Fruit fly (Drosophila melanogaster) whole organism, prepupa: Measurements from ENCODE around the gene Exd2.

ENCODE experiments used
- CG15336 ChIP-seq: fragments of 200-800 bp; sonication (Bioruptor generic); IDR thresholded peaks from 2 replicates; pipeline ENCODE4 v1.3.6; 2022; ENCODE audit warnings: missing biosample characterization, missing genetic modification characterization
- CG16779 ChIP-seq: fragments of 200-800 bp; sonication (Bioruptor generic); optimal IDR thresholded peaks from 3 replicates; lab custom pipeline; 2017; ENCODE audit warnings: missing biosample characterization, mild to moderate bottlenecking, missing genetic modification characterization
- CG3032 ChIP-seq: fragments of 200-800 bp; optimal IDR thresholded peaks from 2 replicates; lab custom pipeline; 2019; ENCODE audit warnings: missing biosample characterization, mild to moderate bottlenecking, missing genetic modification characterization, moderate library complexity
- CG31627 ChIP-seq: fragments of 200-800 bp; sonication (Bioruptor generic); optimal IDR thresholded peaks from 3 replicates; lab custom pipeline; 2016; ENCODE audit warnings: missing biosample characterization, missing genetic modification characterization
- CG32006 ChIP-seq: fragments of 200-800 bp; sonication (Bioruptor generic); optimal IDR thresholded peaks from 3 replicates; lab custom pipeline; 2017; ENCODE audit warnings: missing biosample characterization, mild to moderate bottlenecking, missing genetic modification characterization
- CG34406 ChIP-seq: fragments of 200-800 bp; sonication (Bioruptor generic); optimal IDR thresholded peaks from 3 replicates; lab custom pipeline; 2016; ENCODE audit warnings: missing biosample characterization, missing genetic modification characterization
- CG4318 ChIP-seq: fragments of 200-800 bp; sonication (Bioruptor generic); optimal IDR thresholded peaks from 3 replicates; lab custom pipeline; 2017; ENCODE audit warnings: missing biosample characterization, mild to moderate bottlenecking, missing genetic modification characterization
- CG6792 ChIP-seq: fragments of 200-800 bp; sonication (Bioruptor generic); optimal IDR thresholded peaks from 3 replicates; lab custom pipeline; 2016; ENCODE audit warnings: missing biosample characterization, missing genetic modification characterization
- CG6808 ChIP-seq: fragments of 200-800 bp; sonication (Bioruptor generic); optimal IDR thresholded peaks from 3 replicates; lab custom pipeline; 2017; ENCODE audit warnings: missing biosample characterization, missing genetic modification characterization, mild to moderate bottlenecking, moderate library complexity, missing genetic modification reagents
- CG6854 ChIP-seq: fragments of 200-800 bp; sonication (Bioruptor generic); optimal IDR thresholded peaks from 2 replicates; lab custom pipeline; 2017; ENCODE audit warnings: missing biosample characterization, mild to moderate bottlenecking, missing genetic modification characterization
- CG8319 ChIP-seq: fragments of 200-800 bp; sonication (Bioruptor generic); optimal IDR thresholded peaks from 3 replicates; lab custom pipeline; 2016; ENCODE audit warnings: missing biosample characterization, missing genetic modification characterization
- CG8632 ChIP-seq: fragments of 200-800 bp; sonication (Bioruptor generic); optimal IDR thresholded peaks from 3 replicates; lab custom pipeline; 2016; ENCODE audit warnings: missing biosample characterization, missing genetic modification characterization
- CG9139 ChIP-seq: fragments of 200-800 bp; sonication (Bioruptor generic); optimal IDR thresholded peaks from 3 replicates; lab custom pipeline; 2017; ENCODE audit warnings: missing biosample characterization, mild to moderate bottlenecking, missing genetic modification characterization
- Eip75B ChIP-seq: fragments of 200-800 bp; sonication (Bioruptor generic); optimal IDR thresholded peaks from 3 replicates; lab custom pipeline; 2016; ENCODE audit warnings: missing biosample characterization, missing genetic modification characterization
- Eip78C ChIP-seq: fragments of 200-800 bp; sonication (Bioruptor generic); peaks from one replicate; lab custom pipeline; 2016; ENCODE audit warnings: missing biosample characterization, missing genetic modification characterization
- Ets21C ChIP-seq: fragments of 200-800 bp; sonication (Bioruptor generic); optimal IDR thresholded peaks from 3 replicates; lab custom pipeline; 2016; ENCODE audit warnings: missing biosample characterization, missing genetic modification characterization
- Hr39 ChIP-seq: fragments of 200-800 bp; sonication (Bioruptor generic); optimal IDR thresholded peaks from 2 replicates; lab custom pipeline; 2016; ENCODE audit warnings: missing biosample characterization, missing genetic modification characterization
- Hr4 ChIP-seq: fragments of 200-800 bp; sonication (Bioruptor generic); optimal IDR thresholded peaks from 3 replicates; lab custom pipeline; 2016; ENCODE audit warnings: missing biosample characterization, missing genetic modification characterization
- Lpt ChIP-seq: fragments of 200-800 bp; sonication (Bioruptor generic); optimal IDR thresholded peaks from 3 replicates; lab custom pipeline; 2016; ENCODE audit warnings: missing biosample characterization, missing genetic modification characterization
- Met ChIP-seq: fragments of 200-800 bp; sonication (Bioruptor generic); optimal IDR thresholded peaks from 3 replicates; lab custom pipeline; 2016; ENCODE audit warnings: missing biosample characterization, missing genetic modification characterization
- OdsH ChIP-seq: fragments of 200-800 bp; sonication (Bioruptor generic); optimal IDR thresholded peaks from 3 replicates; lab custom pipeline; 2016; ENCODE audit warnings: missing biosample characterization, missing genetic modification characterization
- Smox ChIP-seq: fragments of 200-800 bp; sonication (Bioruptor generic); optimal IDR thresholded peaks from 3 replicates; lab custom pipeline; 2016; ENCODE audit warnings: missing biosample characterization, missing genetic modification characterization
- Sox14 ChIP-seq: fragments of 200-800 bp; sonication (Bioruptor generic); optimal IDR thresholded peaks from 3 replicates; lab custom pipeline; 2016; ENCODE audit warnings: missing biosample characterization, missing genetic modification characterization
- Sox15 ChIP-seq: fragments of 200-800 bp; sonication (Bioruptor generic); optimal IDR thresholded peaks from 3 replicates; lab custom pipeline; 2016; ENCODE audit warnings: missing biosample characterization, missing genetic modification characterization
- achi ChIP-seq: fragments of 200-800 bp; sonication (Bioruptor generic); optimal IDR thresholded peaks from 3 replicates; lab custom pipeline; 2016; ENCODE audit warnings: missing biosample characterization, missing genetic modification characterization
- cyc ChIP-seq: fragments of 200-800 bp; sonication (Bioruptor generic); optimal IDR thresholded peaks from 3 replicates; lab custom pipeline; 2016; ENCODE audit warnings: missing biosample characterization, missing genetic modification characterization
- dac ChIP-seq: fragments of 200-800 bp; sonication (Bioruptor generic); optimal IDR thresholded peaks from 2 replicates; lab custom pipeline; 2017; ENCODE audit warnings: missing biosample characterization, mild to moderate bottlenecking, missing genetic modification characterization
- dsx ChIP-seq: fragments of 200-800 bp; optimal IDR thresholded peaks from 3 replicates; lab custom pipeline; 2019; ENCODE audit warnings: missing biosample characterization, mild to moderate bottlenecking, missing genetic modification characterization, moderate library complexity; ENCODE audit not compliant: poor library complexity, severe bottlenecking
- esn ChIP-seq: fragments of 200-800 bp; sonication (Bioruptor generic); optimal IDR thresholded peaks from 2 replicates; lab custom pipeline; 2016; ENCODE audit warnings: missing biosample characterization, mild to moderate bottlenecking, missing genetic modification characterization, moderate library complexity
- fkh ChIP-seq: fragments of 200-800 bp; sonication (Bioruptor generic); optimal IDR thresholded peaks from 3 replicates; lab custom pipeline; 2017; ENCODE audit warnings: missing biosample characterization, mild to moderate bottlenecking, missing genetic modification characterization, moderate library complexity
- lz ChIP-seq: fragments of 200-800 bp; sonication (Bioruptor generic); optimal IDR thresholded peaks from 3 replicates; lab custom pipeline; 2016; ENCODE audit warnings: missing biosample characterization, missing genetic modification characterization
- net ChIP-seq: fragments of 200-800 bp; sonication (Bioruptor generic); optimal IDR thresholded peaks from 3 replicates; lab custom pipeline; 2016; ENCODE audit warnings: missing biosample characterization, missing genetic modification characterization
- pdm3 ChIP-seq: fragments of 200-800 bp; sonication (Bioruptor generic); optimal IDR thresholded peaks from 3 replicates; lab custom pipeline; 2016; ENCODE audit warnings: missing biosample characterization, missing genetic modification characterization
- salr ChIP-seq, 2 experiments: fragments of 200-800 bp; sonication (Bioruptor generic); optimal IDR thresholded peaks; 3 replicates each; lab custom pipeline; 2016 to 2018; ENCODE audit warnings: missing biosample characterization in 2 of 2, missing genetic modification characterization in 2 of 2, mild to moderate bottlenecking in 1 of 2
- spab ChIP-seq: fragments of 200-800 bp; sonication (Bioruptor generic); optimal IDR thresholded peaks from 2 replicates; lab custom pipeline; 2017; ENCODE audit warnings: missing biosample characterization, mild to moderate bottlenecking, missing genetic modification characterization, missing genetic modification reagents
- svp ChIP-seq: fragments of 200-800 bp; sonication (Bioruptor generic); peaks from one replicate; lab custom pipeline; 2016; ENCODE audit warnings: missing biosample characterization, missing genetic modification characterization
- topi ChIP-seq: fragments of 200-800 bp; sonication (Bioruptor generic); optimal IDR thresholded peaks from 3 replicates; lab custom pipeline; 2016; ENCODE audit warnings: missing biosample characterization, missing genetic modification characterization
- vri ChIP-seq: fragments of 200-800 bp; sonication (Bioruptor generic); optimal IDR thresholded peaks from 3 replicates; lab custom pipeline; 2016; ENCODE audit warnings: missing biosample characterization, mild to moderate bottlenecking, missing genetic modification characterization

Exd2 gene

dm6 chr3R:11469745-11470144, 34.2 kb upstream of the Exd2 start (continued):
- no peak for TF ChIP-seq Sox15 (GFP tag; lab: Kevin White, UChicago)
- no peak for TF ChIP-seq dsx (GFP tag; lab: Kevin White, UChicago)
- TF ChIP-seq CG6854 (GFP tag; lab: Kevin White, UChicago), result no peak
- TF ChIP-seq net, result no peak

dm6 chr3R:11467812-11468211, 32.3 kb upstream of the Exd2 start:
- TF ChIP-seq CG6808 (GFP tag; lab: Kevin White, UChicago) (no peak), CG4318 (no peak), vri (GFP tag; lab: Kevin White, UChicago) (no peak), topi (GFP tag; lab: Kevin White, UChicago) (no peak), Ets21C (GFP tag; lab: Kevin White, UChicago) (no peak), CG34406 (GFP tag; lab: Kevin White, UChicago) (no peak), Sox14 (GFP tag; lab: Kevin White, UChicago) (no peak), Eip75B (no peak), esn (no peak), achi (GFP tag; lab: Kevin White, UChicago) (no peak)
- TF ChIP-seq, all 60 proteins: peak for 0

- TF ChIP-seq achi (GFP tag; lab: Kevin White, UChicago) (no peak), CG8632 (no peak), dac (GFP tag; lab: Kevin White, UChicago) (no peak), Eip78C (peak; percentile 51), CG31627 (peak; percentile 24), Sox14 (GFP tag; lab: Kevin White, UChicago) (peak; percentile 12), Met (peak; percentile 6), CG32006 (peak; percentile 51), CG16779 (tag; lab: Kevin White, UChicago) (no peak), CG15336 (GFP tag; lab: Robert Waterston, UW) (no peak), Hr39 (GFP tag; lab: Kevin White, UChicago) (peak; percentile 29), spab (GFP tag; lab: Kevin White, UChicago) (no peak), svp (GFP tag; lab: Kevin White, UChicago) (peak; percentile 75), cyc (GFP tag; lab: Kevin White, UChicago) (no peak), Smox (peak; percentile 29), CG6792 (GFP tag; lab: Kevin White, UChicago) (no peak), CG3032 (tag; lab: Kevin White, UChicago) (no peak), Lpt (GFP tag; lab: Kevin White, UChicago) (no peak), net (no peak), CG8319 (GFP tag; lab: Kevin White, UChicago) (no peak), OdsH (GFP tag; lab: Kevin White, UChicago) (no peak), esn (peak; percentile 9), salr (GFP tag; optimal IDR thresholded peaks at IDR 0.05; lab: Kevin White, UChicago) (no peak), fkh (GFP tag; lab: Kevin White, UChicago) (peak; percentile 66), Hr4 (peak; percentile 11), lz (peak; percentile 25), CG9139 (GFP tag; lab: Kevin White, UChicago) (no peak), pdm3 (GFP tag; lab: Kevin White, UChicago) (peak; percentile 7)
Measured at dm6 chr3R:11460502-11461358, 25.2 kb upstream of the Exd2 start, which contains the start of gene PGRP-LB. Gene PGRP-LB (minus strand): TSS chr3R:11460552.
